Fruit fly (Drosophila melanogaster) whole organism, embryonic: ENCODE measurements around the gene Sur-8.

Source experiments
- Ada2b ChIP-seq: fragments of 200-800 bp; sonication (Bioruptor generic); IDR thresholded peaks from 2 replicates; pipeline ENCODE4 v1.3.6; 2022; ENCODE audit warnings: missing biosample characterization, missing genetic modification characterization
- Asciz ChIP-seq: fragments of 200-800 bp; sonication (Bioruptor generic); optimal IDR thresholded peaks from 2 replicates; lab custom pipeline; 2017; ENCODE audit warnings: missing biosample characterization, mild to moderate bottlenecking, missing genetic modification characterization, missing genetic modification reagents
- Atf3 ChIP-seq: fragments of 200-800 bp; sonication (Bioruptor generic); optimal IDR thresholded peaks from 3 replicates; lab custom pipeline; 2016; ENCODE audit warnings: missing biosample characterization, missing genetic modification characterization
- BEAF-32 ChIP-seq: fragments of 200-800 bp; sonication (Bioruptor generic); optimal IDR thresholded peaks from 3 replicates; lab custom pipeline; 2017; ENCODE audit warnings: missing biosample characterization, missing genetic modification characterization, mild to moderate bottlenecking, moderate library complexity, missing genetic modification reagents
- CG1024 ChIP-seq: fragments of 200-800 bp; sonication (Bioruptor generic); IDR thresholded peaks from 2 replicates; pipeline ENCODE4 v1.3.6; 2022; ENCODE audit warnings: missing biosample characterization, missing genetic modification characterization
- CG10565 ChIP-seq: fragments of 200-800 bp; sonication (Bioruptor generic); optimal IDR thresholded peaks from 3 replicates; lab custom pipeline; 2016; ENCODE audit warnings: missing biosample characterization, mild to moderate bottlenecking, missing genetic modification characterization
- CG12391 ChIP-seq: fragments of 200-800 bp; sonication (Bioruptor generic); optimal IDR thresholded peaks from 3 replicates; lab custom pipeline; 2018; ENCODE audit warnings: missing biosample characterization, mild to moderate bottlenecking, missing genetic modification characterization, moderate library complexity
- CG12659 ChIP-seq: fragments of 200-800 bp; sonication (Bioruptor generic); optimal IDR thresholded peaks from 3 replicates; lab custom pipeline; 2017; ENCODE audit warnings: mild to moderate bottlenecking, missing biosample characterization, missing genetic modification reagents, missing genetic modification characterization
- CG14014 ChIP-seq: fragments of 200-800 bp; sonication (Bioruptor generic); IDR thresholded peaks from 2 replicates; pipeline ENCODE4 v1.3.6; 2022; ENCODE audit warnings: missing biosample characterization, missing genetic modification characterization
- CG14441 ChIP-seq: fragments of 200-800 bp; sonication (Bioruptor generic); IDR thresholded peaks from 2 replicates; pipeline ENCODE4 v1.3.6; 2022; ENCODE audit warnings: missing biosample characterization, missing genetic modification characterization
- CG17359 ChIP-seq: fragments of 200-800 bp; sonication (Bioruptor generic); optimal IDR thresholded peaks from 3 replicates; lab custom pipeline; 2018; ENCODE audit warnings: missing biosample characterization, mild to moderate bottlenecking, missing genetic modification characterization, moderate library complexity
- CG1792 ChIP-seq: fragments of 200-800 bp; sonication (Bioruptor generic); optimal IDR thresholded peaks from 2 replicates; lab custom pipeline; 2016; ENCODE audit warnings: missing biosample characterization, missing genetic modification characterization
- CG18262 ChIP-seq: fragments of 200-800 bp; optimal IDR thresholded peaks from 3 replicates; lab custom pipeline; 2019; ENCODE audit warnings: missing biosample characterization, mild to moderate bottlenecking, missing genetic modification characterization, moderate library complexity
- CG2678 ChIP-seq: fragments of 200-800 bp; sonication (Bioruptor generic); optimal IDR thresholded peaks from 3 replicates; lab custom pipeline; 2019; ENCODE audit warnings: missing biosample characterization, mild to moderate bottlenecking, missing genetic modification characterization, moderate library complexity
- CG30403 ChIP-seq: fragments of 200-800 bp; sonication (Bioruptor generic); optimal IDR thresholded peaks from 3 replicates; lab custom pipeline; 2016; ENCODE audit warnings: missing biosample characterization, missing genetic modification characterization
- CG32767 ChIP-seq: fragments of 200-800 bp; sonication (Bioruptor generic); IDR thresholded peaks from 2 replicates; pipeline ENCODE4 v1.3.6; 2022; ENCODE audit warnings: missing biosample characterization, missing genetic modification characterization
- CG3726 ChIP-seq: fragments of 200-800 bp; sonication (Bioruptor generic); IDR thresholded peaks from 3 replicates; pipeline ENCODE4, ENCODE4 v1.3.6; 2022; ENCODE audit warnings: missing biosample characterization, missing genetic modification characterization
- CG5953 ChIP-seq: fragments of 200-800 bp; sonication (Bioruptor generic); IDR thresholded peaks from 2 replicates; pipeline ENCODE4 v1.3.6; 2022; ENCODE audit warnings: missing biosample characterization, missing genetic modification characterization
- CG6854 ChIP-seq: fragments of 200-800 bp; sonication (Bioruptor generic); optimal IDR thresholded peaks from 3 replicates; lab custom pipeline; 2017; ENCODE audit warnings: missing biosample characterization, mild to moderate bottlenecking, missing genetic modification characterization
- CG7745 ChIP-seq: fragments of 200-800 bp; sonication (Bioruptor generic); optimal IDR thresholded peaks from 2 replicates; lab custom pipeline; 2018; ENCODE audit warnings: missing biosample characterization, mild to moderate bottlenecking, missing genetic modification characterization, moderate library complexity
- CG7839 ChIP-seq: fragments of 200-800 bp; sonication (Bioruptor generic); optimal IDR thresholded peaks from 3 replicates; lab custom pipeline; 2018; ENCODE audit warnings: missing biosample characterization, mild to moderate bottlenecking, missing genetic modification characterization, moderate library complexity
- CkIIα-i1 ChIP-seq: fragments of 200-800 bp; sonication (Bioruptor generic); IDR thresholded peaks from 2 replicates; pipeline ENCODE4 v1.3.6; 2022; ENCODE audit warnings: missing biosample characterization, missing genetic modification characterization
- Dad ChIP-seq: fragments of 200-800 bp; sonication (Bioruptor generic); optimal IDR thresholded peaks from 3 replicates; lab custom pipeline; 2016; ENCODE audit warnings: missing biosample characterization, missing genetic modification characterization
- Mad ChIP-seq: fragments of 200-800 bp; sonication (Bioruptor generic); optimal IDR thresholded peaks from 2 replicates; lab custom pipeline; 2016; ENCODE audit warnings: missing biosample characterization, missing genetic modification characterization
- Meics ChIP-seq: fragments of 200-800 bp; sonication (Bioruptor generic); optimal IDR thresholded peaks from 2 replicates; lab custom pipeline; 2017; ENCODE audit warnings: missing biosample characterization, mild to moderate bottlenecking, missing genetic modification characterization
- Nf-YB ChIP-seq: fragments of 200-800 bp; sonication (Bioruptor generic); optimal IDR thresholded peaks from 3 replicates; lab custom pipeline; 2019; ENCODE audit warnings: missing biosample characterization, mild to moderate bottlenecking, missing genetic modification characterization, moderate library complexity
- Stat92E ChIP-seq, 3 experiments: fragments of >200 bp in 2 of 3; fragments of 200-800 bp in 1 of 3; sonication (Bioruptor generic) in 1 of 3; optimal IDR thresholded peaks; 2 replicates each; lab custom pipeline; 2017 to 2019; ENCODE audit warnings: missing biosample characterization in 3 of 3, missing genetic modification characterization in 3 of 3, mild to moderate bottlenecking in 1 of 3, moderate library complexity in 1 of 3
- Tbp ChIP-seq: fragments of >200 bp; optimal IDR thresholded peaks from 2 replicates; lab custom pipeline; 2018; ENCODE audit warnings: missing biosample characterization, missing genetic modification characterization
- Xrp1 ChIP-seq: fragments of 200-800 bp; sonication (Bioruptor generic); IDR thresholded peaks from 2 replicates; pipeline ENCODE4 v1.3.6; 2022; ENCODE audit warnings: missing biosample characterization, missing genetic modification characterization
- bigmax ChIP-seq: fragments of 200-800 bp; sonication (Bioruptor generic); optimal IDR thresholded peaks from 2 replicates; lab custom pipeline; 2018; ENCODE audit warnings: missing biosample characterization, mild to moderate bottlenecking, missing genetic modification characterization
- corto ChIP-seq: fragments of 200-800 bp; sonication (Bioruptor generic); optimal IDR thresholded peaks from 2 replicates; lab custom pipeline; 2016; ENCODE audit warnings: missing biosample characterization, mild to moderate bottlenecking, missing genetic modification characterization, moderate library complexity
- dysf ChIP-seq: fragments of 200-800 bp; sonication (Bioruptor generic); IDR thresholded peaks from 3 replicates; pipeline ENCODE4 v1.3.6; 2022; ENCODE audit warnings: missing biosample characterization, missing genetic modification characterization
- ems ChIP-seq: fragments of 200-800 bp; sonication (Bioruptor generic); optimal IDR thresholded peaks from 3 replicates; lab custom pipeline; 2016; ENCODE audit warnings: missing biosample characterization, missing genetic modification characterization
- esg ChIP-seq: fragments of 200-800 bp; sonication (Bioruptor generic); conservative IDR thresholded peaks from 2 replicates; pipeline ENCODE4 v1.3.6; 2022; ENCODE audit warnings: missing biosample characterization, missing genetic modification characterization
- fd64A ChIP-seq: fragments of 200-800 bp; sonication (Bioruptor generic); optimal IDR thresholded peaks from 3 replicates; lab custom pipeline; 2018; ENCODE audit warnings: missing biosample characterization, mild to moderate bottlenecking, missing genetic modification characterization
- gcm2 ChIP-seq: fragments of 200-800 bp; sonication (Bioruptor generic); optimal IDR thresholded peaks from 2 replicates; lab custom pipeline; 2016; ENCODE audit warnings: missing biosample characterization, missing genetic modification characterization
- jumu ChIP-seq: fragments of 200-800 bp; sonication (Bioruptor generic); optimal IDR thresholded peaks from 3 replicates; lab custom pipeline; 2016; ENCODE audit warnings: missing biosample characterization, missing genetic modification characterization
- knrl ChIP-seq: fragments of 200-800 bp; sonication (Bioruptor generic); IDR thresholded peaks from 3 replicates; pipeline ENCODE4 v1.3.6; 2022; ENCODE audit warnings: missing biosample characterization, missing genetic modification characterization; ENCODE audit not compliant: partially characterized antibody
- lola ChIP-seq, 3 experiments: fragments of >200 bp in 2 of 3; fragments of 200-800 bp in 1 of 3; sonication (Bioruptor generic) in 1 of 3; optimal IDR thresholded peaks; 2 replicates each; lab custom pipeline; 2017 to 2019; ENCODE audit warnings: missing biosample characterization in 3 of 3, missing genetic modification characterization in 3 of 3, mild to moderate bottlenecking in 1 of 3, moderate library complexity in 1 of 3
- peb ChIP-seq: fragments of 200-800 bp; sonication (Bioruptor generic); IDR thresholded peaks from 2 replicates; pipeline ENCODE4 v1.3.6; 2022; ENCODE audit warnings: missing biosample characterization, missing genetic modification characterization
- phol ChIP-seq: fragments of 200-800 bp; sonication (Bioruptor generic); optimal IDR thresholded peaks from 3 replicates; lab custom pipeline; 2018; ENCODE audit warnings: missing biosample characterization, mild to moderate bottlenecking, missing genetic modification characterization, moderate library complexity
- pum ChIP-seq: fragments of 200-800 bp; sonication (Bioruptor generic); optimal IDR thresholded peaks from 2 replicates; lab custom pipeline; 2016; ENCODE audit warnings: missing biosample characterization, missing genetic modification characterization
- ro ChIP-seq: fragments of 200-800 bp; sonication (Bioruptor generic); IDR thresholded peaks from 2 replicates; pipeline ENCODE4 v1.3.6; 2022; ENCODE audit warnings: missing biosample characterization, missing genetic modification characterization
- row ChIP-seq: fragments of 200-800 bp; sonication (Bioruptor generic); IDR thresholded peaks from 3 replicates; pipeline ENCODE4 v1.3.6; 2022; ENCODE audit warnings: missing biosample characterization, missing genetic modification characterization
- sob ChIP-seq: fragments of 200-800 bp; sonication (Bioruptor generic); IDR thresholded peaks from 2 replicates; pipeline ENCODE4 v1.3.6; 2022; ENCODE audit warnings: missing biosample characterization, missing genetic modification characterization
- sr ChIP-seq: fragments of 200-800 bp; sonication (Bioruptor generic); IDR thresholded peaks from 3 replicates; pipeline ENCODE4 v1.3.6; 2022; ENCODE audit warnings: missing biosample characterization, missing genetic modification characterization
- tgo ChIP-seq: fragments of 200-800 bp; sonication (Bioruptor generic); IDR thresholded peaks from 3 replicates; pipeline ENCODE4 v1.3.6; 2022; ENCODE audit warnings: missing biosample characterization, missing genetic modification characterization
- vvl ChIP-seq: fragments of 200-800 bp; sonication (Bioruptor generic); IDR thresholded peaks from 2 replicates; pipeline ENCODE4 v1.3.6; 2022; ENCODE audit warnings: missing biosample characterization, missing genetic modification characterization
- zen2 ChIP-seq: fragments of 200-800 bp; sonication (Bioruptor generic); IDR thresholded peaks from 3 replicates; pipeline ENCODE4 v1.3.6; 2022; ENCODE audit warnings: missing biosample characterization, missing genetic modification characterization; ENCODE audit not compliant: partially characterized antibody

Gene Sur-8

DNA sequence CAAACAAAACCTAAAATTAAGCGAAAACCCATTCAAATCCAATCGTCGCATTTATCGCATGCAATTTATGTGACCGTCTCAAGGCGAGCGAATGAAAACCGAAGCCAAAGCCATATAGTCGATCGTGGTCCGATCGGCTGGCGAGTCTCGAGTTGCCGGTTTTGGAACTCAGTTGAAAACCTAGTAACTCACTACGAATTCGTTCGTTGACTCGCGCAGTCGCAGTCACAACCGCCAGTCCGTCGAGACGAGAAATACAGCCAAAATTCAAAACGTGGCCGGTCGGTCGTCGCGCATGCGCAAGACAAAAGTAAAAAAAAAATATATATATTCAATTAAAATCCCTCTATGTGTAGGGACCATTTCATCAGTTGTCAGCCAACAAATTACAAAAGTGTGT, 22.6 kb downstream of the Sur-8 start, which contains the start of gene lute (continued):
- TF ChIP-seq vvl (GFP tag; lab: Robert Waterston, UW) = 0 out of 2 replicates have a peak, but pooled peaks have one; percentile 13
- TF ChIP-seq CG3726 (GFP tag; lab: Robert Waterston, UW) = no peak
- no peak for TF ChIP-seq CG1792 (GFP tag; lab: Kevin White, UChicago)
- TF ChIP-seq CG17359 = no peak

- TF ChIP-seq Stat92E (GFP tag; optimal IDR thresholded peaks at IDR 0.05; lab: Kevin White, UChicago) (no peak), row (GFP tag; lab: Robert Waterston, UW) (peak; percentile 44; the same call in 1 of the 3 replicates), ro (GFP tag; lab: Robert Waterston, UW) (0 out of 2 replicates have a peak, but pooled peaks have one; percentile 19), pum (GFP tag; lab: Kevin White, UChicago) (no peak), CG7839 (tag; lab: Kevin White, UChicago) (peak; percentile 35), fd64A (GFP tag; lab: Kevin White, UChicago) (no peak), CG2678 (tag; lab: Kevin White, UChicago) (peak; percentile 4), ems (GFP tag; lab: Kevin White, UChicago) (no peak), Tbp (GFP tag; lab: Kevin White, UChicago) (no peak), CG30403 (GFP tag; lab: Kevin White, UChicago) (peak; percentile 32), bigmax (GFP tag; lab: Kevin White, UChicago) (no peak), sob (no peak), jumu (GFP tag; lab: Kevin White, UChicago) (no peak), CG7745 (tag; lab: Kevin White, UChicago) (no peak), Dad (GFP tag; lab: Kevin White, UChicago) (no peak), zen2 (GFP tag; lab: Robert Waterston, UW) (no peak), CG12659 (GFP tag; lab: Kevin White, UChicago) (no peak), CG10565 (no peak), CG14441 (GFP tag; lab: Robert Waterston, UW) (peak; percentile 23; the same call in 1 of the 2 replicates), CkIIα-i1 (GFP tag; lab: Robert Waterston, UW) (no peak), CG32767 (GFP tag; lab: Robert Waterston, UW) (no peak), CG12391 (tag; lab: Kevin White, UChicago) (no peak), Ada2b (GFP tag; lab: Robert Waterston, UW) (peak; percentile 17; the same call in 1 of the 2 replicates), Atf3 (no peak), sr (GFP tag; lab: Robert Waterston, UW) (peak; percentile 22; the same call in 1 of the 3 replicates), Mad (no peak), esg (GFP tag; lab: Robert Waterston, UW) (peak; percentile 51), CG14014 (GFP tag; lab: Robert Waterston, UW) (no peak), CG18262 (tag; lab: Kevin White, UChicago) (no peak), knrl (GFP tag; lab: Robert Waterston, UW) (no peak), Nf-YB (GFP tag; lab: Kevin White, UChicago) (no peak), CG1024 (peak; percentile 19; the same call in 1 of the 2 replicates), tgo (GFP tag; lab: Robert Waterston, UW) (peak; percentile 47; the same call in 1 of the 3 replicates), Xrp1 (GFP tag; lab: Robert Waterston, UW) (peak; percentile 45), dysf (peak; percentile 46; the same call in 2 of the 3 replicates), Meics (GFP tag; lab: Kevin White, UChicago) (no peak), corto (GFP tag; lab: Kevin White, UChicago) (no peak), CG6854 (GFP tag; lab: Kevin White, UChicago) (no peak), CG5953 (GFP tag; lab: Robert Waterston, UW) (no peak), Asciz (no peak), BEAF-32 (GFP tag; lab: Kevin White, UChicago) (no peak), gcm2 (GFP tag; lab: Kevin White, UChicago) (no peak), peb (GFP tag; lab: Robert Waterston, UW) (no peak), lola (GFP tag; optimal IDR thresholded peaks at IDR 0.05; lab: Kevin White, UChicago) (no peak), phol (peak; percentile 26)
Measured at dm6 chr3R:17379051-17379450, 23.3 kb downstream of the Sur-8 start.
